Fruit fly (Drosophila melanogaster) S2 (cell line): Measurements from ENCODE around the gene PH4alphaNE1.

Experiments used
- CG8478 ChIP-seq: fragments of >200 bp; optimal IDR thresholded peaks from 2 replicates; lab custom pipeline; 2018
- CTCF ChIP-seq, 2 experiments: fragments of >200 bp; optimal IDR thresholded peaks; 2 replicates each; lab custom pipeline; 2018

Gene PH4alphaNE1

dm6 chr3R:30512114-30512513 lies 12.0 kb upstream of the PH4alphaNE1 start, which contains the start of gene PH4alphaNE2:
Gene PH4alphaNE2 (minus strand): TSS chr3R:30512214.
- no peak for TF ChIP-seq CG8478 (lab: Kevin White, UChicago)
- TF ChIP-seq CTCF (optimal IDR thresholded peaks at IDR 0.05; lab: Kevin White, UChicago), result no peak

dm6 chr3R:30507723-30508122 lies 7.6 kb upstream of the PH4alphaNE1 start, which contains the start of gene CG34041:
Gene CG34041 (plus strand): TSS chr3R:30508023.
- no peak for TF ChIP-seq CTCF (optimal IDR thresholded peaks at IDR 0.05; lab: Kevin White, UChicago)
- no peak for TF ChIP-seq CG8478 (lab: Kevin White, UChicago)

- TF ChIP-seq CG8478 (lab: Kevin White, UChicago), result no peak
Observed at dm6 chr3R:30505561-30506037, 5.5 kb upstream of the PH4alphaNE1 start, which contains the start of the genes PH4alphaSG1 and CG15539. Gene PH4alphaSG1 (minus strand): TSS chr3R:30505661. Gene CG15539 (plus strand): TSS chr3R:30505987.

dm6 chr3R:30503406-30503805 lies 3.3 kb upstream of the PH4alphaNE1 start, which contains the start of gene CG31371:
Gene CG31371 (minus strand): TSS chr3R:30503506.
- TF ChIP-seq CG8478 (lab: Kevin White, UChicago) (no peak), CTCF (optimal IDR thresholded peaks at IDR 0.05; lab: Kevin White, UChicago) (no peak)

dm6 chr3R:30501174-30501573 lies 1.0 kb upstream of the PH4alphaNE1 start:
- no peak for TF ChIP-seq CTCF (optimal IDR thresholded peaks at IDR 0.05; lab: Kevin White, UChicago)
- TF ChIP-seq CG8478 (lab: Kevin White, UChicago), result no peak

dm6 chr3R:30496103-30496858 lies 3.8 kb downstream of the PH4alphaNE1 start, which contains the start of gene PH4alphaMP:
Gene PH4alphaMP (minus strand): TSS chr3R:30496153.
- TF ChIP-seq CG8478 (lab: Kevin White, UChicago), result no peak
- TF ChIP-seq CTCF (optimal IDR thresholded peaks at IDR 0.05; lab: Kevin White, UChicago), result no peak

- no peak for TF ChIP-seq CTCF (optimal IDR thresholded peaks at IDR 0.05; lab: Kevin White, UChicago)
- TF ChIP-seq CG8478 (lab: Kevin White, UChicago), result no peak
Observed at dm6 chr3R:30489797-30490196, 10.3 kb downstream of the PH4alphaNE1 start, which contains the start of gene PH4alphaSG2. Gene PH4alphaSG2 (plus strand): TSS chr3R:30490074.

dm6 chr3R:30488663-30489062 lies 11.5 kb downstream of the PH4alphaNE1 start, which contains the start of gene Jon99Fi:
Gene Jon99Fi (plus strand): TSS chr3R:30488963.
- TF ChIP-seq CG8478 (lab: Kevin White, UChicago) (no peak), CTCF (optimal IDR thresholded peaks at IDR 0.05; lab: Kevin White, UChicago) (no peak)

- TF ChIP-seq CTCF (optimal IDR thresholded peaks at IDR 0.05; lab: Kevin White, UChicago), result no peak
- no peak for TF ChIP-seq CG8478 (lab: Kevin White, UChicago)
Observed at dm6 chr3R:30487828-30488227, 12.3 kb downstream of the PH4alphaNE1 start, which contains the start of gene Jon99Fii. Gene Jon99Fii (minus strand): TSS chr3R:30487928.

dm6 chr3R:30476367-30476766 lies 23.8 kb downstream of the PH4alphaNE1 start, which contains the start of gene spdo:
Gene spdo (plus strand): TSS chr3R:30476684.
- no peak for TF ChIP-seq CG8478 (lab: Kevin White, UChicago)
- no peak for TF ChIP-seq CTCF (optimal IDR thresholded peaks at IDR 0.05; lab: Kevin White, UChicago)

- TF ChIP-seq CTCF (optimal IDR thresholded peaks at IDR 0.05; lab: Kevin White, UChicago) (no peak), CG8478 (lab: Kevin White, UChicago) (no peak)
Observed at dm6 chr3R:30475910-30476309, 24.2 kb downstream of the PH4alphaNE1 start.

dm6 chr3R:30474667-30475213 lies 25.4 kb downstream of the PH4alphaNE1 start:
- no peak for TF ChIP-seq CG8478 (lab: Kevin White, UChicago)
- TF ChIP-seq CTCF (optimal IDR thresholded peaks at IDR 0.05; lab: Kevin White, UChicago), result no peak

- no peak for TF ChIP-seq CG8478 (lab: Kevin White, UChicago)
- TF ChIP-seq CTCF (optimal IDR thresholded peaks at IDR 0.05; lab: Kevin White, UChicago), result no peak
Observed at dm6 chr3R:30472331-30472730, 27.8 kb downstream of the PH4alphaNE1 start.

- no peak for TF ChIP-seq CG8478 (lab: Kevin White, UChicago)
- no peak for TF ChIP-seq CTCF (optimal IDR thresholded peaks at IDR 0.05; lab: Kevin White, UChicago)
Observed at dm6 chr3R:30470690-30471089, 29.4 kb downstream of the PH4alphaNE1 start.

- TF ChIP-seq CG8478 (lab: Kevin White, UChicago) (no peak), CTCF (optimal IDR thresholded peaks at IDR 0.05; lab: Kevin White, UChicago) (peak; percentile 21 to 58)
Observed at dm6 chr3R:30467062-30467461, 33.1 kb downstream of the PH4alphaNE1 start.
